Worm (Caenorhabditis elegans) whole organism, L4/young adult: Measurements from ENCODE around the gene Y48C3A.20.

Experiments used
- W03F9.2 ChIP-seq: fragments of 150-350 bp; optimal IDR thresholded peaks from 2 replicates; lab custom pipeline; 2014; ENCODE audit warnings: missing biosample characterization, missing genetic modification characterization
- him-1 ChIP-seq: sonication (generic microtip); optimal IDR thresholded peaks from 2 replicates; lab custom pipeline; 2016; ENCODE audit warnings: missing genotype, missing genetic modification reagents, missing genetic modification characterization, missing compliant biosample characterization

DNA sequence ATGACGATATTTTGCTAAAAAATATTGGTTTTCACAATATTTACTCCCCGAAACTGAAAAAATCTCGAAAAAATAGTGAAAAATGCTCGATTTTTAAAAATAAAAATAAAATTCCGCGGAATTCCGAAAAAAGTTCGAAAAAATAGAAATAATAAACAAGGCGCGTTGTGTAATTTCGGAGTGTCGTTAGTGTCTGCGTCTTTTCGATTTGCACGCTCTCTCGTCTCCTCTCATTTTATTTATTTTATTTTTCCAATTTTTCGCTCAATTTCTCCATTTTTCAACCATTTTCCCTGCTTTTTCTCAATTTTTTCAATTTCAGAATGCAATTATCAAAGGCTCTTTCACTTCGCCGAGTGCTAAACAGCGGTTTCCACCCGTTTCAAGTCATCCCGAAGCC, 31.4 kb upstream of the Y48C3A.20 start, which contains the start of gene mrpl-20:
- TF ChIP-seq him-1 (tag; lab: Kevin White, UChicago): no peak
- no peak for TF ChIP-seq W03F9.2
